Worm (Caenorhabditis elegans) whole organism, young adult: Measurements from ENCODE around the gene cutl-15.

Source experiments
- ama-1 ChIP-seq, 3 experiments: fragments of 150-350 bp in 1 of 3; sonication (generic microtip) in 2 of 3; optimal IDR thresholded peaks; 2 replicates each; lab custom pipeline; 2014 to 2018; ENCODE audit warnings: missing biosample characterization in 2 of 3, missing genetic modification characterization in 2 of 3, missing genetic modification reagents in 2 of 3
- fkh-3 ChIP-seq: sonication (generic microtip); optimal IDR thresholded peaks from 2 replicates; lab custom pipeline; 2016; ENCODE audit warnings: mild to moderate bottlenecking, missing genetic modification characterization, missing compliant biosample characterization
- him-1 ChIP-seq: sonication (generic microtip); optimal IDR thresholded peaks from 2 replicates; lab custom pipeline; 2016; ENCODE audit warnings: missing genotype, missing genetic modification reagents, missing genetic modification characterization, missing compliant biosample characterization
- hmg-1.2 ChIP-seq: fragments of 200-800 bp; sonication (Bioruptor generic); IDR thresholded peaks from 2 replicates; pipeline ENCODE4 v1.3.6; 2022; ENCODE audit warnings: missing genetic modification reagents, missing genetic modification characterization, missing compliant biosample characterization
- hmg-20 ChIP-seq: fragments of 200-800 bp; sonication (Bioruptor generic); IDR thresholded peaks from 2 replicates; pipeline ENCODE4 v1.3.6; 2022; ENCODE audit warnings: missing genetic modification reagents, missing genetic modification characterization, missing compliant biosample characterization
- lin-35 ChIP-seq, 3 experiments: fragments of 150-350 bp in 2 of 3; sonication (generic microtip) in 1 of 3; optimal IDR thresholded peaks; 2 replicates each; lab custom pipeline; 2014 to 2018; ENCODE audit warnings: missing biosample characterization in 3 of 3, missing genetic modification characterization in 3 of 3, missing genetic modification reagents in 3 of 3
- nfya-1 ChIP-seq: sonication (generic microtip); optimal IDR thresholded peaks from 2 replicates; lab custom pipeline; 2017; ENCODE audit warnings: antibody characterized with exemption, missing compliant biosample characterization, missing genetic modification characterization, borderline replicate concordance; ENCODE audit not compliant: insufficient read depth
- nfyb-1 ChIP-seq: fragments of 200-800 bp; sonication (Bioruptor generic); IDR thresholded peaks from 2 replicates; pipeline ENCODE4 v1.3.6; 2022; ENCODE audit warnings: missing genetic modification reagents, missing genetic modification characterization, missing compliant biosample characterization
- rpc-1 ChIP-seq, 2 experiments: fragments of 150-350 bp in 1 of 2; sonication (generic microtip) in 1 of 2; optimal IDR thresholded peaks; 2 replicates each; lab custom pipeline; 2014 to 2018; ENCODE audit warnings: missing biosample characterization in 1 of 2, missing genetic modification characterization in 1 of 2, missing genetic modification reagents in 1 of 2, missing genotype in 1 of 2
- sea-2 ChIP-seq: fragments of 200-800 bp; sonication (Bioruptor generic); IDR thresholded peaks from 2 replicates; pipeline ENCODE4 v1.3.6; 2022; ENCODE audit warnings: missing genetic modification characterization, missing compliant biosample characterization
- snpc-4 ChIP-seq, 5 experiments: fragments of 150-350 bp in 1 of 5; sonication (generic microtip) in 4 of 5; optimal IDR thresholded peaks; 2 replicates each; lab custom pipeline; 2014 to 2018; ENCODE audit warnings: missing genetic modification characterization in 5 of 5, missing biosample characterization in 3 of 5, antibody characterized with exemption in 2 of 5, mild to moderate bottlenecking in 2 of 5, missing compliant biosample characterization in 2 of 5, missing genotype in 2 of 5, moderate library complexity in 2 of 5, missing genetic modification reagents in 1 of 5
- ztf-26 ChIP-seq: sonication (generic microtip); optimal IDR thresholded peaks from 2 replicates; lab custom pipeline; 2017; ENCODE audit warnings: missing genetic modification characterization, missing compliant biosample characterization

ce11 chrII:8897244-8897643, 50.2 kb downstream of the cutl-15 start:
- TF ChIP-seq hmg-1.2 (GFP tag; lab: Robert Waterston, UW): no peak
- TF ChIP-seq lin-35 (GFP tag; optimal IDR thresholded peaks at IDR 0.05; lab: Kevin White, UChicago): no peak
- TF ChIP-seq nfyb-1: no peak
- TF ChIP-seq ama-1 (optimal IDR thresholded peaks at IDR 0.05; lab: Kevin White, UChicago): no peak
- no peak for TF ChIP-seq ama-1 (GFP tag; optimal IDR thresholded peaks at IDR 0.05; lab: Kevin White, UChicago)
- TF ChIP-seq ztf-26: no peak
- no peak for TF ChIP-seq rpc-1 (optimal IDR thresholded peaks at IDR 0.05; lab: Kevin White, UChicago)
- no peak for TF ChIP-seq rpc-1 (tag; optimal IDR thresholded peaks at IDR 0.05; lab: Kevin White, UChicago)
- TF ChIP-seq fkh-3 (tag; lab: Kevin White, UChicago): no peak
- no peak for TF ChIP-seq him-1 (tag; lab: Kevin White, UChicago)
- no peak for TF ChIP-seq snpc-4 (GFP tag; optimal IDR thresholded peaks at IDR 0.05; lab: Kevin White, UChicago)
- no peak for TF ChIP-seq snpc-4 (tag; optimal IDR thresholded peaks at IDR 0.05; lab: Kevin White, UChicago)
- TF ChIP-seq sea-2 (GFP tag; lab: Robert Waterston, UW): no peak
- TF ChIP-seq nfya-1 (tag; lab: Kevin White, UChicago): no peak
- TF ChIP-seq hmg-20 (GFP tag; lab: Robert Waterston, UW): no peak
